1 worm cellular context compared by ENCODE assay signal in the genomic region with DNA sequence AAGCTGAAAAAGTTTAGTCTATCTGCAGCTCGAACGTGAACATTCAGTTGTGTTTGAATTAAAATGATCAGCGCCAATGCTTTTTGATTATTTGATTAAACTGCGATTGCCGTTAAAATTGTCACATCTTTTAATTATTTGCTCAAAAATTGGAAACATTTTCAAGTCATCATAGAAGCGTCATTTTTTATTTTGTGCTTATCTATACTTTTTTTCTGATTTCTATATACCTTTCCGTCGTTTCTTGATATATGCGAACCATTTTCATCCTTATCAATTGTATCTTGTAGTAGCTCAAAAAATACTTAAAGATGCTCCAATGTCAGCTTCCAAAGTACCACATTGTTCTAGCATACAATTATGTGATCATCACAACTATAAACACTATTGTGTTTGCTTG.
TF ChIP-seq lines count a peak whose summit lies in the region.

No protein-coding gene starts in this region.

TF ChIP-seq in whole organism, L4 larva, 104 proteins besides CTCF, POLR2A, EP300 and RAD21 (continued from another document):
- no peak for TF ChIP-seq D1046.2 (GFP tag; IDR thresholded peaks at IDR 0.05; lab: Robert Waterston, UW)
